Worm (Caenorhabditis elegans): ENCODE measurements around the gene tbc-12.

DNA sequence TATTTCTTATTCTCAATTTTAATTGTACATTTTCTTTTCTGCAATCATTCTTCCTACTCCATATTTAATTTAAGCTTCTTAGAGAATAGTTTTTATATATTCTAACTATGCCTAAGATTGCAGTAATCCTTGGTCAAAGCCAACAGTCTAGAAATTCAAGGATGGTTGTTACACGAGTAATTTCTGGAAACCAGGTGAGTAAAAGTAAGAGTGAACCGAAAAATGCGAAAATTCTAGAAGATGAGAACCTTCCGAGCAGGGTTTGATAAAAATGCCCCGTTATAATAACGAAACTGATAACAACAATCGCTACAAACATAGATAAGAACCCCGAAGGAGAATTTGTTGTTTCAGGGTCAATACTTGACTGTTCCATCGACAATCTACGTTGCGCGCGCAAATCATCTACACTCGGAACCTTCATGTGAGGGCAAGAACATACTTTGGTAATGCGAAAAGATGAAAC lies 33.1 kb upstream of the tbc-12 start, which contains the start of gene F52H2.15:
- TF ChIP-seq dsc-1 (tag; optimal IDR thresholded peaks at IDR 0.05) (no peak), mep-1 (tag; optimal IDR thresholded peaks at IDR 0.05) (no peak), vab-15 (tag; optimal IDR thresholded peaks at IDR 0.05) (no peak), lsy-2 (tag; optimal IDR thresholded peaks at IDR 0.05) (no peak), lin-39 (tag; optimal IDR thresholded peaks at IDR 0.05) (no peak), ztf-4 (tag; optimal IDR thresholded peaks at IDR 0.05) (no peak), jun-1 (tag; optimal IDR thresholded peaks at IDR 0.05) (no peak), unc-62 (GFP tag; optimal IDR thresholded peaks at IDR 0.05) (no peak), zag-1 (tag; optimal IDR thresholded peaks at IDR 0.05) (no peak), rnt-1 (tag; optimal IDR thresholded peaks at IDR 0.05) (no peak), lin-35 (GFP tag; optimal IDR thresholded peaks at IDR 0.05) (peak in 1 of 2 experiments; percentile 13), nhr-77 (tag; optimal IDR thresholded peaks at IDR 0.05) (no peak), unc-98 (GFP tag; IDR thresholded peaks at IDR 0.05) (no peak), alr-1 (tag; optimal IDR thresholded peaks at IDR 0.05; ENCODE audit: borderline replicate concordance) (no peak)
